Worm (Caenorhabditis elegans): ENCODE data around the gene pezo-1.

DNA sequence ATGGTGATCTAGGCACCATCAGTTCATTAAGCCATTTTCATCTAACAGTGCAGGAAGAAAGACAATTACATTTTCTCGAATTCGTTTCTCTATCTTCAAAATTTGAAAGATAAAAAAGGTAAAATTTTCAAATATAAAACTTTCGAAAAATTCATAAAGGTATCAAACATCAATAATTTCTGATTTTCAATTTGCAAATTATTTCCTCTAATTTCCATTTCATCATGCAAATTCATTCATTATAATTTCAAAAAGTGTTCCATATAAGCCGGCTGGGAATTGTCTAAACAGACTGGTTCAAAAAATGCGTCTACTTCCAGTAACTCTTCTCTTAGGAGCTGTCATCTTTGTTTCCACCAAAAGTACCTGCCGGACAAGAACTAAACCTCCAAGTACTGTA lies 38.6 kb downstream of the pezo-1 start, which contains the start of gene clec-183:
- TF ChIP-seq ztf-11 (tag; optimal IDR thresholded peaks at IDR 0.05) (no peak), lin-39 (tag; optimal IDR thresholded peaks at IDR 0.05) (no peak), ztf-4 (tag; optimal IDR thresholded peaks at IDR 0.05) (no peak), nhr-11 (tag; optimal IDR thresholded peaks at IDR 0.05) (no peak), aly-2 (tag; optimal IDR thresholded peaks at IDR 0.05) (no peak), elt-3 (tag; optimal IDR thresholded peaks at IDR 0.05) (no peak), unc-39 (tag; optimal IDR thresholded peaks at IDR 0.05) (no peak)

Measured in whole organism, L2 larva.